Worm (Caenorhabditis elegans): ENCODE data around the gene kqt-3.

kqt-3 gene

ce11 chrII:13736089-13736488 is 40.0 kb downstream of the kqt-3 start, which contains the start of gene R06B9.5:
Gene R06B9.5, plus strand, starts transcription at chrII:13736320.
- no peak for TF ChIP-seq pes-1 (GFP tag; IDR thresholded peaks at IDR 0.05)
- TF ChIP-seq sea-1 (GFP tag; conservative IDR thresholded peaks at IDR 0.05): no peak
- no peak for TF ChIP-seq hmbx-1 (tag; optimal IDR thresholded peaks at IDR 0.05)
- TF ChIP-seq flt-1 (GFP tag; IDR thresholded peaks at IDR 0.05): no peak
- no peak for TF ChIP-seq tbx-37 (GFP tag; conservative IDR thresholded peaks at IDR 0.05)
- TF ChIP-seq hmg-4 (GFP tag; optimal IDR thresholded peaks at IDR 0.05): no peak
- TF ChIP-seq ets-7 (tag; optimal IDR thresholded peaks at IDR 0.05): no peak
- TF ChIP-seq F13C5.2 (tag; optimal IDR thresholded peaks at IDR 0.05): no peak
- no peak for TF ChIP-seq B0310.2 (tag; optimal IDR thresholded peaks at IDR 0.05)
- no peak for TF ChIP-seq ceh-13 (GFP tag; optimal IDR thresholded peaks at IDR 0.05)
- no peak for TF ChIP-seq scrt-1 (GFP tag; IDR thresholded peaks at IDR 0.05)
- no peak for TF ChIP-seq aly-1 (tag; optimal IDR thresholded peaks at IDR 0.05)
- TF ChIP-seq ama-1 (optimal IDR thresholded peaks at IDR 0.05): no peak
- no peak for TF ChIP-seq tbx-11 (GFP tag; IDR thresholded peaks at IDR 0.05)
- TF ChIP-seq ceh-36 (tag; optimal IDR thresholded peaks at IDR 0.05): no peak
- no peak for TF ChIP-seq hnd-1 (tag; optimal IDR thresholded peaks at IDR 0.05)
- no peak for TF ChIP-seq tra-4 (tag; optimal IDR thresholded peaks at IDR 0.05)

- TF ChIP-seq sea-1 (GFP tag; conservative IDR thresholded peaks at IDR 0.05) (no peak), hnd-1 (tag; optimal IDR thresholded peaks at IDR 0.05) (no peak), hmg-4 (GFP tag; optimal IDR thresholded peaks at IDR 0.05) (peak; percentile 4), tbx-37 (GFP tag; conservative IDR thresholded peaks at IDR 0.05) (no peak), F13C5.2 (tag; optimal IDR thresholded peaks at IDR 0.05) (no peak), aly-1 (tag; optimal IDR thresholded peaks at IDR 0.05) (no peak), pes-1 (GFP tag; IDR thresholded peaks at IDR 0.05) (no peak)
Measured at ce11 chrII:13736906-13737305, 40.8 kb downstream of the kqt-3 start.

ce11 chrII:13737751-13738525 is 41.9 kb downstream of the kqt-3 start:
- TF ChIP-seq pes-1 (GFP tag; IDR thresholded peaks at IDR 0.05): no peak
- no peak for TF ChIP-seq tbx-11 (GFP tag; IDR thresholded peaks at IDR 0.05)
- TF ChIP-seq hmbx-1 (tag; optimal IDR thresholded peaks at IDR 0.05): no peak
- no peak for TF ChIP-seq aly-1 (tag; optimal IDR thresholded peaks at IDR 0.05)
- TF ChIP-seq ceh-36 (tag; optimal IDR thresholded peaks at IDR 0.05): no peak
- no peak for TF ChIP-seq ceh-13 (GFP tag; optimal IDR thresholded peaks at IDR 0.05)
- 0 out of 2 replicates have a peak, but pooled peaks have one; percentile 32 for TF ChIP-seq sea-1 (GFP tag; conservative IDR thresholded peaks at IDR 0.05)
- no peak for TF ChIP-seq flt-1 (GFP tag; IDR thresholded peaks at IDR 0.05)

- no peak for TF ChIP-seq ama-1 (optimal IDR thresholded peaks at IDR 0.05)
- peak; percentile 22 for TF ChIP-seq ceh-36 (tag; optimal IDR thresholded peaks at IDR 0.05)
- no peak for TF ChIP-seq flt-1 (GFP tag; IDR thresholded peaks at IDR 0.05)
- TF ChIP-seq aly-1 (tag; optimal IDR thresholded peaks at IDR 0.05): no peak
- no peak for TF ChIP-seq scrt-1 (GFP tag; IDR thresholded peaks at IDR 0.05)
- TF ChIP-seq B0310.2 (tag; optimal IDR thresholded peaks at IDR 0.05): no peak
- no peak for TF ChIP-seq hnd-1 (tag; optimal IDR thresholded peaks at IDR 0.05)
- no peak for TF ChIP-seq ceh-13 (GFP tag; optimal IDR thresholded peaks at IDR 0.05)
Measured at ce11 chrII:13739423-13739822, 43.3 kb downstream of the kqt-3 start.

- TF ChIP-seq tbx-11 (GFP tag; IDR thresholded peaks at IDR 0.05) (no peak), hmbx-1 (tag; optimal IDR thresholded peaks at IDR 0.05) (no peak), ceh-13 (GFP tag; optimal IDR thresholded peaks at IDR 0.05) (no peak), ets-7 (tag; optimal IDR thresholded peaks at IDR 0.05) (no peak)
Measured at ce11 chrII:13741449-13741848, 45.4 kb downstream of the kqt-3 start, which contains the start of gene mig-14. Gene mig-14, plus strand, starts transcription at chrII:13741738.

ce11 chrII:13750128-13750527 is 54.0 kb downstream of the kqt-3 start:
- TF ChIP-seq hmg-4 (GFP tag; optimal IDR thresholded peaks at IDR 0.05): no peak
- TF ChIP-seq B0310.2 (tag; optimal IDR thresholded peaks at IDR 0.05): no peak
- TF ChIP-seq hmbx-1 (tag; optimal IDR thresholded peaks at IDR 0.05): no peak
- no peak for TF ChIP-seq sea-1 (GFP tag; conservative IDR thresholded peaks at IDR 0.05)
- no peak for TF ChIP-seq flt-1 (GFP tag; IDR thresholded peaks at IDR 0.05)
- TF ChIP-seq tra-4 (tag; optimal IDR thresholded peaks at IDR 0.05): no peak
- no peak for TF ChIP-seq ceh-13 (GFP tag; optimal IDR thresholded peaks at IDR 0.05)
- TF ChIP-seq pes-1 (GFP tag; IDR thresholded peaks at IDR 0.05): no peak
- no peak for TF ChIP-seq ama-1 (optimal IDR thresholded peaks at IDR 0.05)
- no peak for TF ChIP-seq scrt-1 (GFP tag; IDR thresholded peaks at IDR 0.05)
- no peak for TF ChIP-seq F13C5.2 (tag; optimal IDR thresholded peaks at IDR 0.05)
- no peak for TF ChIP-seq ets-7 (tag; optimal IDR thresholded peaks at IDR 0.05)
- no peak for TF ChIP-seq hnd-1 (tag; optimal IDR thresholded peaks at IDR 0.05)
- TF ChIP-seq tbx-37 (GFP tag; conservative IDR thresholded peaks at IDR 0.05): no peak

ce11 chrII:13751030-13751429 is 54.9 kb downstream of the kqt-3 start:
- TF ChIP-seq tra-4 (tag; optimal IDR thresholded peaks at IDR 0.05) (no peak), aly-1 (tag; optimal IDR thresholded peaks at IDR 0.05) (no peak), ceh-36 (tag; optimal IDR thresholded peaks at IDR 0.05) (no peak), hmg-4 (GFP tag; optimal IDR thresholded peaks at IDR 0.05) (no peak), ceh-13 (GFP tag; optimal IDR thresholded peaks at IDR 0.05) (no peak), scrt-1 (GFP tag; IDR thresholded peaks at IDR 0.05) (no peak), tbx-11 (GFP tag; IDR thresholded peaks at IDR 0.05) (no peak), pes-1 (GFP tag; IDR thresholded peaks at IDR 0.05) (no peak)

- no peak for TF ChIP-seq ama-1 (optimal IDR thresholded peaks at IDR 0.05)
- TF ChIP-seq hnd-1 (tag; optimal IDR thresholded peaks at IDR 0.05): no peak
Measured at ce11 chrII:13752016-13752415, 55.9 kb downstream of the kqt-3 start, which contains the start of gene arrd-14. Gene arrd-14, plus strand, starts transcription at chrII:13752316.

Data from whole organism, early embryonic.